Worm (Caenorhabditis elegans) whole organism, L2 larva: ENCODE data around the gene rbd-1.

Experiments used
- C34F6.9 ChIP-seq: fragments of 150-350 bp; optimal IDR thresholded peaks from 2 replicates; lab custom pipeline; 2014; ENCODE audit warnings: missing biosample characterization, missing genetic modification characterization
- Y55F3AM.14 ChIP-seq: fragments of 200-800 bp; sonication (Bioruptor generic); optimal IDR thresholded peaks from 2 replicates; lab custom pipeline; 2018; ENCODE audit warnings: mild to moderate bottlenecking, missing genetic modification characterization, missing compliant biosample characterization
- ZK546.5 ChIP-seq: sonication (generic microtip); optimal IDR thresholded peaks from 2 replicates; lab custom pipeline; 2017; ENCODE audit warnings: missing biosample characterization, missing genetic modification characterization
- alr-1 ChIP-seq: fragments of 150-350 bp; optimal IDR thresholded peaks from 2 replicates; lab custom pipeline; 2014; ENCODE audit warnings: missing biosample characterization, missing genetic modification characterization
- blmp-1 ChIP-seq: sonication (generic microtip); optimal IDR thresholded peaks from 2 replicates; lab custom pipeline; 2017; ENCODE audit warnings: missing genetic modification characterization, mild to moderate bottlenecking, missing compliant biosample characterization, antibody characterized with exemption, moderate library complexity; ENCODE audit not compliant: insufficient read depth
- ceh-16 ChIP-seq: fragments of 150-350 bp; optimal IDR thresholded peaks from 2 replicates; lab custom pipeline; 2014; ENCODE audit warnings: missing biosample characterization, missing genetic modification characterization
- ceh-82 ChIP-seq: fragments of 150-350 bp; optimal IDR thresholded peaks from 2 replicates; lab custom pipeline; 2014; ENCODE audit warnings: missing biosample characterization, missing genetic modification characterization
- crh-2 ChIP-seq: sonication (generic microtip); optimal IDR thresholded peaks from 2 replicates; lab custom pipeline; 2017; ENCODE audit warnings: missing biosample characterization, missing genetic modification characterization
- elt-1 ChIP-seq: fragments of 150-350 bp; optimal IDR thresholded peaks from 2 replicates; lab custom pipeline; 2014; ENCODE audit warnings: missing biosample characterization, missing genetic modification characterization
- fos-1 ChIP-seq: fragments of 150-350 bp; optimal IDR thresholded peaks from 2 replicates; lab custom pipeline; 2014; ENCODE audit warnings: missing biosample characterization, missing genetic modification characterization
- gmeb-1 ChIP-seq: fragments of 150-350 bp; optimal IDR thresholded peaks from 2 replicates; lab custom pipeline; 2014; ENCODE audit warnings: missing biosample characterization, missing genetic modification characterization
- lin-11 ChIP-seq: fragments of 150-350 bp; sonication (generic microtip); optimal IDR thresholded peaks from 2 replicates; lab custom pipeline; 2014; ENCODE audit warnings: missing biosample characterization, missing genetic modification characterization, inconsistent platforms, mixed read lengths
- lin-13 ChIP-seq: fragments of 150-350 bp; optimal IDR thresholded peaks from 2 replicates; lab custom pipeline; 2014; ENCODE audit warnings: missing biosample characterization, missing genetic modification reagents, missing genetic modification characterization
- lin-39 ChIP-seq: fragments of 150-350 bp; optimal IDR thresholded peaks from 2 replicates; lab custom pipeline; 2014; ENCODE audit warnings: missing biosample characterization, missing genetic modification reagents, missing genetic modification characterization
- lsy-2 ChIP-seq, 2 experiments: fragments of 150-350 bp in 1 of 2; sonication (generic microtip) in 1 of 2; optimal IDR thresholded peaks; 2 replicates each; lab custom pipeline; 2014 to 2017; ENCODE audit warnings: missing biosample characterization in 2 of 2, missing genetic modification characterization in 2 of 2
- mab-5 ChIP-seq: fragments of 150-350 bp; optimal IDR thresholded peaks from 2 replicates; lab custom pipeline; 2014; ENCODE audit warnings: missing biosample characterization, missing genetic modification characterization
- mdl-1 ChIP-seq, 2 experiments: fragments of 150-350 bp in 1 of 2; sonication (generic microtip) in 1 of 2; optimal IDR thresholded peaks; 2 replicates each; lab custom pipeline; 2017; ENCODE audit warnings: missing biosample characterization in 2 of 2, missing genetic modification characterization in 2 of 2
- nhr-10 ChIP-seq: sonication (generic microtip); optimal IDR thresholded peaks from 2 replicates; lab custom pipeline; 2017; ENCODE audit warnings: missing biosample characterization, missing genetic modification characterization
- nhr-11 ChIP-seq: fragments of 150-350 bp; optimal IDR thresholded peaks from 2 replicates; lab custom pipeline; 2014; ENCODE audit warnings: missing biosample characterization, missing genetic modification characterization
- nhr-12 ChIP-seq: fragments of 150-350 bp; optimal IDR thresholded peaks from 2 replicates; lab custom pipeline; 2014; ENCODE audit warnings: missing biosample characterization, missing genetic modification characterization
- nhr-21 ChIP-seq: fragments of 150-350 bp; optimal IDR thresholded peaks from 2 replicates; lab custom pipeline; 2014; ENCODE audit warnings: missing biosample characterization, missing genetic modification characterization
- nhr-23 ChIP-seq: fragments of 150-350 bp; optimal IDR thresholded peaks from 2 replicates; lab custom pipeline; 2014; ENCODE audit warnings: missing biosample characterization, missing genetic modification reagents, missing genetic modification characterization
- nhr-237 ChIP-seq: fragments of 150-350 bp; optimal IDR thresholded peaks from 2 replicates; lab custom pipeline; 2014; ENCODE audit warnings: missing biosample characterization, missing genetic modification characterization
- nhr-25 ChIP-seq: fragments of 150-350 bp; sonication (generic microtip); optimal IDR thresholded peaks from 3 replicates; lab custom pipeline; 2014; ENCODE audit warnings: missing biosample characterization, missing genetic modification characterization
- nhr-77 ChIP-seq: fragments of 150-350 bp; optimal IDR thresholded peaks from 2 replicates; lab custom pipeline; 2014; ENCODE audit warnings: missing biosample characterization, missing genetic modification characterization
- skn-1 ChIP-seq: sonication (generic microtip); optimal IDR thresholded peaks from 2 replicates; lab custom pipeline; 2017; ENCODE audit warnings: missing biosample characterization, missing genetic modification characterization
- sma-3 ChIP-seq: sonication (generic microtip); optimal IDR thresholded peaks from 2 replicates; lab custom pipeline; 2016; ENCODE audit warnings: missing genetic modification reagents, missing genetic modification characterization, missing compliant biosample characterization
- sma-9 ChIP-seq, 2 experiments: fragments of 150-350 bp in 1 of 2; sonication (generic microtip) in 1 of 2; optimal IDR thresholded peaks; 2 replicates each; lab custom pipeline; 2014 to 2016; ENCODE audit warnings: missing genetic modification characterization in 2 of 2, mild to moderate bottlenecking in 1 of 2, missing biosample characterization in 1 of 2, missing compliant biosample characterization in 1 of 2, missing genetic modification reagents in 1 of 2, moderate library complexity in 1 of 2
- unc-39 ChIP-seq: fragments of 150-350 bp; optimal IDR thresholded peaks from 2 replicates; lab custom pipeline; 2014; ENCODE audit warnings: missing biosample characterization, missing genetic modification characterization
- unc-55 ChIP-seq: fragments of 150-350 bp; sonication (generic microtip); optimal IDR thresholded peaks from 3 replicates; lab custom pipeline; 2014; ENCODE audit warnings: missing biosample characterization, missing genetic modification reagents, missing genetic modification characterization
- ztf-11 ChIP-seq: sonication (generic microtip); optimal IDR thresholded peaks from 2 replicates; lab custom pipeline; 2017; ENCODE audit warnings: missing biosample characterization, missing genetic modification characterization

The rbd-1 gene

DNA sequence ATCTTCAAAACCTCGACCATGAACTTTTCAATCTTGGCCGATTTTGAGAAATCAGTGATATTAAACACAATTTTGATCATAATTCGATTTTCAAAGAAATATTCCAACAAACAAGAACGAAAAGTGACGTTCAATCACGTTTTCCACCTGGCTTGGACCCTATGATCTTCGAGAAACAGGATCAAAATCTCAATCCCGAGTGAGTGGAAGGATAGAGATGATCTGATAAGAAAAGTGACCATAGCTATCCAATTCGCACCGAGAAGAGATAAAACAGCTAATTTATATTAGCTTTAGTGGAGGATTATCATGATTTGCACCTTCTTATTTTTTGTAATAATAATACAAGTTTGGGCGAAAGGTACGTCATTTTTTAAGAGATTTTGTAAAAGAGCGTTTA is 3.7 kb upstream of the rbd-1 start, which contains the start of gene T23F6.2:
TSS of gene T23F6.2 (plus strand) at position 251 of the 400 bp plus-strand sequence.
- TF ChIP-seq mab-5 (tag; lab: Kevin White, UChicago) (no peak), ceh-82 (tag; lab: Kevin White, UChicago) (no peak), ztf-11 (no peak), gmeb-1 (tag; lab: Kevin White, UChicago) (no peak)

DNA sequence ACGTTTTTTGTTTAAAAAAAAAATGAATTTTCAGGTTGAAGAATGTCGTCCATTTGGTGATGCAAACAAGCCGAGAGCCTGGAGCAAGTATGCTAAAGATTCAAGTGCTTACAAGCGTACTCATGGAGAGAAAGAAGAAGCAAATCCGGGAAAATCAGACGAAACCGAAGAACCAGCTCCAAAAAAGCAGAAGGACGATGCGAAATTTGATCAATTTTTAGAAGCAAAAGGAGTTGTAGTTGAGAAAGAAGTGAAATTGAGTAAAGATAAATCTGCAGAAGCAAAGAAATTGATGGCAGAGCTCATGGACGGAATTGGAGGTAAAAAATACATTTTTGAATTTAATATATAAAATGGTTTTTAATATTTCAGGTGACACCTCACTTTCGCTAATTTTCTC is 442 bp downstream of the rbd-1 start:
- no peak for TF ChIP-seq nhr-12 (tag; lab: Kevin White, UChicago)

DNA sequence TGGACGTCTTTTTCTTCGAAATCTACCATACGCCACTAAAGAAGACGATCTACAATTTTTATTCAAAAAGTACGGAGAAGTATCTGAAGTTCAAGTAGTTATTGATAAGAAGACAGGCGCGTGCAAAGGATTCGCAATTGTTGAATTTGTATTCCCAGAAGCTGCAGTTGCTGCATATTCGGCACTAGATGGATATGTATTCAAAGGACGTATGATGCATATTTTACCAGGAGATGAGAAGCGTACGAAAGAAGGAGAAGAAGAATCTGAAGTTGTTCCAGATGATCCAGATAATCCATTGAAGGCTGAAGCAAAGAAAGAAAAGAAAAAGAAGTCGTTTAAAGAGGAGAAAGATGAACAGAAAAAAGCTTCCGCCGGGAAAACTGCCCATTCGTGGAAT is 1.1 kb downstream of the rbd-1 start:
- TF ChIP-seq lin-11 (tag; lab: Kevin White, UChicago): no peak
- no peak for TF ChIP-seq crh-2 (tag; lab: Kevin White, UChicago)
- no peak for TF ChIP-seq mab-5 (tag; lab: Kevin White, UChicago)
- TF ChIP-seq nhr-25 (tag; lab: Kevin White, UChicago): no peak
- TF ChIP-seq C34F6.9 (tag; lab: Kevin White, UChicago): no peak
- no peak for TF ChIP-seq unc-55 (GFP tag; lab: Kevin White, UChicago)
- no peak for TF ChIP-seq elt-1
- no peak for TF ChIP-seq sma-9 (GFP tag; optimal IDR thresholded peaks at IDR 0.05; lab: Kevin White, UChicago)
- no peak for TF ChIP-seq sma-9 (tag; optimal IDR thresholded peaks at IDR 0.05; lab: Kevin White, UChicago)
- TF ChIP-seq lsy-2 (tag; optimal IDR thresholded peaks at IDR 0.05; lab: Kevin White, UChicago): no peak
- no peak for TF ChIP-seq sma-3
- TF ChIP-seq gmeb-1 (tag; lab: Kevin White, UChicago): no peak
- TF ChIP-seq skn-1 (tag; lab: Kevin White, UChicago): no peak
- no peak for TF ChIP-seq ZK546.5 (tag; lab: Kevin White, UChicago)
- TF ChIP-seq unc-39 (tag; lab: Kevin White, UChicago): no peak

DNA sequence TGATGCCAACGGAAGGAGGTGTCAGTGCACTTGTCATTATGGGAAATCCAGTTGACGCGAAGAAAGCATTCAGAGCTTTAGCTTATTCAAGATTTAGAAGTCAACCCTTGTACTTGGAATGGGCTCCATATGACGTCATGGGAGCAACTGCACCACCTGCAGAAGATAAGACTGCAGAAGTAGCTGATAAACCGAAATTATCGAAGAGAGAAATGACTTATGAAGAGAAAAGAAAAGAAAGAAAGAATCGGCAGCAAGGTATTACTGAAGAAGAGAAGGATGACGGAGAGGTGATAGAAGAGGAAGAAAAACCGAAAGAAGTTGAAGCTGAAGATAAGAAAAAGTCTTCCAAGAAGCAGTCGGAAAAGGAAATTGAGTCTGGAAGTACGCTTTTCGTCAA is 3.4 kb downstream of the rbd-1 start:
- TF ChIP-seq fos-1 (tag; lab: Kevin White, UChicago) (peak; percentile 80), lin-13 (GFP tag; lab: Kevin White, UChicago) (no peak)

DNA sequence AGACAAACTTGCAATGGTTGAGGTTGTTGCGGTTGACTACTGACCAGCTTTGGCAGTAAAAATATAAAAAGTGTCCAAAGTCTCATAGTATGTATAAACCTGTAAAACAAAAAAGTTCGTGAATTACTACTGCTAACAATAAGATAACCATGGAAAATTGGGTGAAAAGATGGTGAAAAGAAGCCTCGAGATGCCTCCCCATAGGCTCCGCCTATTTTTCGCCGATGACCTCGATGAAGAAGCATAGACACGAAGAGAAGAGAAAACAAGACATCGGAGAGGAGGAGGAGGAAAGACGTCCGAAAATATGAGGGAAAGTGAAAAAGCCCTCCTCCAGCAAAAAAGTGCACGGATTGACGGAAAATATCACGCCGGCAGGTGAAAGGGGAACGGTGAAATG is 16.7 kb downstream of the rbd-1 start, which contains the start of gene T23F6.5:
TSS of gene T23F6.5 (minus strand) at position 101 of the 400 bp plus-strand sequence.
- TF ChIP-seq nhr-23 (tag; lab: Kevin White, UChicago) (no peak), nhr-77 (no peak), unc-55 (GFP tag; lab: Kevin White, UChicago) (no peak), nhr-10 (tag; lab: Kevin White, UChicago) (no peak), nhr-21 (tag; lab: Kevin White, UChicago) (no peak), nhr-11 (tag; lab: Kevin White, UChicago) (no peak), mdl-1 (tag; optimal IDR thresholded peaks at IDR 0.05; lab: Kevin White, UChicago) (no peak), lin-13 (GFP tag; lab: Kevin White, UChicago) (no peak), Y55F3AM.14 (GFP tag; lab: Kevin White, UChicago) (no peak), alr-1 (tag; lab: Kevin White, UChicago) (no peak), lsy-2 (tag; optimal IDR thresholded peaks at IDR 0.05; lab: Kevin White, UChicago) (no peak), nhr-237 (no peak), skn-1 (tag; lab: Kevin White, UChicago) (no peak), fos-1 (tag; lab: Kevin White, UChicago) (no peak), sma-9 (GFP tag; optimal IDR thresholded peaks at IDR 0.05; lab: Kevin White, UChicago) (no peak), sma-9 (tag; optimal IDR thresholded peaks at IDR 0.05; lab: Kevin White, UChicago) (no peak), ZK546.5 (tag; lab: Kevin White, UChicago) (no peak)

DNA sequence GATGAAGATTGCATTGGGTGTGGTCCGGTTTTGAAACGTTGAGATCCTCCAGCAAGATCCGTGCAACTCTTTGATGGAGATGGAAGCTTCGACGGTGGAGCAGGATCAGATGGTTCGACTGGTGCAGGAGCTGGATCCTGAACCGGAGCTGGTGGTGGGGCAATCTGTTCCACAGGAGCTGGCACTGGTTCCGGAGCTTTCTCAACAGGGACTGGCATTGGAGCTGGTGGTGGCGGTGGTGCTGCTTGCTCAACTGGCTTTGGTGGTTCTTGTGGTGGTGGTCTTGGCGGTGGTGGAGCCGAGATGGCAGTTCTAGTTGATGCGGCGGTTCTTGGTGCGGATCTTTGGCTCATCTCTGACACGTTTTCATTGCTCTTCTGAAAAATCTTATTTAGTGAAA is 18.9 kb downstream of the rbd-1 start:
- TF ChIP-seq fos-1 (tag; lab: Kevin White, UChicago) (no peak), nhr-25 (tag; lab: Kevin White, UChicago) (no peak), ceh-82 (tag; lab: Kevin White, UChicago) (no peak), blmp-1 (no peak)

DNA sequence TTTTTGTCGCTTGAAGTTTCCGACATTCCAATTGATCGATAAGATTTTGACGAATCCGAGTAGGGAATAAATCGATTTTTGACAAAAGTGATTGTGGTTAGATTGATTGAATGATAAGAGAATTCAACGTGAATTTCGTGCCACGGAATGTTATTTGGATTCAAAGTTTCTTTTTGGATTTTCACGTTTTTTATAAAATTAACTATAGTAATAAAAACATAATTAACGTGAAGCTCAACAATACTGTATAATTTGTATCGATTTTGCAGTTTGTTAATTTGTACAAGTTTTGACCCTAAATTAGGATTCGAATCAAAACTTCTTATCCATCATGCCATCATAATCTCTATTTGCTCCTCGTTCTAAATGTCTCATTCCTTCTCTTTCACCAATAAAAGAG is 19.9 kb downstream of the rbd-1 start, which contains the start of gene C36H8.1:
TSS of gene C36H8.1 (minus strand) at position 101 of the 400 bp plus-strand sequence.
- TF ChIP-seq alr-1 (tag; lab: Kevin White, UChicago): no peak
- no peak for TF ChIP-seq nhr-11 (tag; lab: Kevin White, UChicago)
- no peak for TF ChIP-seq ztf-11
- TF ChIP-seq ceh-16: no peak
- TF ChIP-seq lin-39 (tag; lab: Kevin White, UChicago): no peak
- TF ChIP-seq ceh-82 (tag; lab: Kevin White, UChicago): no peak
- TF ChIP-seq nhr-77: no peak
- TF ChIP-seq sma-9 (GFP tag; optimal IDR thresholded peaks at IDR 0.05; lab: Kevin White, UChicago): no peak
- TF ChIP-seq sma-9 (tag; optimal IDR thresholded peaks at IDR 0.05; lab: Kevin White, UChicago): no peak
